Fruit fly (Drosophila melanogaster) whole organism, prepupa: ENCODE measurements around the gene mRpL37.

Experiments
- CG10631 ChIP-seq: fragments of 200-800 bp; sonication (Bioruptor generic); optimal IDR thresholded peaks from 2 replicates; lab custom pipeline; 2016; ENCODE audit warnings: missing biosample characterization, missing genetic modification characterization
- CG11902 ChIP-seq: fragments of 200-800 bp; sonication (Bioruptor generic); optimal IDR thresholded peaks from 3 replicates; lab custom pipeline; 2016; ENCODE audit warnings: missing biosample characterization, missing genetic modification characterization
- CG1621 ChIP-seq: fragments of 200-800 bp; sonication (Bioruptor generic); optimal IDR thresholded peaks from 3 replicates; lab custom pipeline; 2018; ENCODE audit warnings: missing biosample characterization, mild to moderate bottlenecking, missing genetic modification characterization
- CG3032 ChIP-seq: fragments of 200-800 bp; optimal IDR thresholded peaks from 2 replicates; lab custom pipeline; 2019; ENCODE audit warnings: missing biosample characterization, mild to moderate bottlenecking, missing genetic modification characterization, moderate library complexity
- CG32006 ChIP-seq: fragments of 200-800 bp; sonication (Bioruptor generic); optimal IDR thresholded peaks from 3 replicates; lab custom pipeline; 2017; ENCODE audit warnings: missing biosample characterization, mild to moderate bottlenecking, missing genetic modification characterization
- CG34406 ChIP-seq: fragments of 200-800 bp; sonication (Bioruptor generic); optimal IDR thresholded peaks from 3 replicates; lab custom pipeline; 2016; ENCODE audit warnings: missing biosample characterization, missing genetic modification characterization
- CG3919 ChIP-seq: fragments of 200-800 bp; sonication (Bioruptor generic); optimal IDR thresholded peaks from 3 replicates; lab custom pipeline; 2016; ENCODE audit warnings: missing biosample characterization, missing genetic modification characterization
- CG4318 ChIP-seq: fragments of 200-800 bp; sonication (Bioruptor generic); optimal IDR thresholded peaks from 3 replicates; lab custom pipeline; 2017; ENCODE audit warnings: missing biosample characterization, mild to moderate bottlenecking, missing genetic modification characterization
- CG6792 ChIP-seq: fragments of 200-800 bp; sonication (Bioruptor generic); optimal IDR thresholded peaks from 3 replicates; lab custom pipeline; 2016; ENCODE audit warnings: missing biosample characterization, missing genetic modification characterization
- CG6808 ChIP-seq: fragments of 200-800 bp; sonication (Bioruptor generic); optimal IDR thresholded peaks from 3 replicates; lab custom pipeline; 2017; ENCODE audit warnings: missing biosample characterization, missing genetic modification characterization, mild to moderate bottlenecking, moderate library complexity, missing genetic modification reagents
- CG8319 ChIP-seq: fragments of 200-800 bp; sonication (Bioruptor generic); optimal IDR thresholded peaks from 3 replicates; lab custom pipeline; 2016; ENCODE audit warnings: missing biosample characterization, missing genetic modification characterization
- Eip75B ChIP-seq: fragments of 200-800 bp; sonication (Bioruptor generic); optimal IDR thresholded peaks from 3 replicates; lab custom pipeline; 2016; ENCODE audit warnings: missing biosample characterization, missing genetic modification characterization
- Eip93F ChIP-seq: fragments of 200-800 bp; sonication (Bioruptor generic); optimal IDR thresholded peaks from 2 replicates; lab custom pipeline; 2016; ENCODE audit warnings: missing biosample characterization, mild to moderate bottlenecking, missing genetic modification characterization
- Ets21C ChIP-seq: fragments of 200-800 bp; sonication (Bioruptor generic); optimal IDR thresholded peaks from 3 replicates; lab custom pipeline; 2016; ENCODE audit warnings: missing biosample characterization, missing genetic modification characterization
- Gug ChIP-seq: fragments of 200-800 bp; sonication (Bioruptor generic); IDR thresholded peaks from 2 replicates; pipeline ENCODE4 v1.3.6; 2022; ENCODE audit warnings: missing biosample characterization, missing genetic modification characterization
- Hr39 ChIP-seq: fragments of 200-800 bp; sonication (Bioruptor generic); optimal IDR thresholded peaks from 2 replicates; lab custom pipeline; 2016; ENCODE audit warnings: missing biosample characterization, missing genetic modification characterization
- Lpt ChIP-seq: fragments of 200-800 bp; sonication (Bioruptor generic); optimal IDR thresholded peaks from 3 replicates; lab custom pipeline; 2016; ENCODE audit warnings: missing biosample characterization, missing genetic modification characterization
- OdsH ChIP-seq: fragments of 200-800 bp; sonication (Bioruptor generic); optimal IDR thresholded peaks from 3 replicates; lab custom pipeline; 2016; ENCODE audit warnings: missing biosample characterization, missing genetic modification characterization
- Smox ChIP-seq: fragments of 200-800 bp; sonication (Bioruptor generic); optimal IDR thresholded peaks from 3 replicates; lab custom pipeline; 2016; ENCODE audit warnings: missing biosample characterization, missing genetic modification characterization
- Sox14 ChIP-seq: fragments of 200-800 bp; sonication (Bioruptor generic); optimal IDR thresholded peaks from 3 replicates; lab custom pipeline; 2016; ENCODE audit warnings: missing biosample characterization, missing genetic modification characterization
- Sox15 ChIP-seq: fragments of 200-800 bp; sonication (Bioruptor generic); optimal IDR thresholded peaks from 3 replicates; lab custom pipeline; 2016; ENCODE audit warnings: missing biosample characterization, missing genetic modification characterization
- acj6 ChIP-seq: fragments of 200-800 bp; sonication (Bioruptor generic); optimal IDR thresholded peaks from 3 replicates; lab custom pipeline; 2016; ENCODE audit warnings: missing biosample characterization, missing genetic modification characterization
- cyc ChIP-seq: fragments of 200-800 bp; sonication (Bioruptor generic); optimal IDR thresholded peaks from 3 replicates; lab custom pipeline; 2016; ENCODE audit warnings: missing biosample characterization, missing genetic modification characterization
- dsx ChIP-seq: fragments of 200-800 bp; optimal IDR thresholded peaks from 3 replicates; lab custom pipeline; 2019; ENCODE audit warnings: missing biosample characterization, mild to moderate bottlenecking, missing genetic modification characterization, moderate library complexity; ENCODE audit not compliant: poor library complexity, severe bottlenecking
- fd85E ChIP-seq: fragments of 200-800 bp; sonication (Bioruptor generic); optimal IDR thresholded peaks from 3 replicates; lab custom pipeline; 2016; ENCODE audit warnings: missing biosample characterization, missing genetic modification characterization
- net ChIP-seq: fragments of 200-800 bp; sonication (Bioruptor generic); optimal IDR thresholded peaks from 3 replicates; lab custom pipeline; 2016; ENCODE audit warnings: missing biosample characterization, missing genetic modification characterization
- ss ChIP-seq, 2 experiments: fragments of 200-800 bp; sonication (Bioruptor generic); optimal IDR thresholded peaks; 2 replicates in 1 of 2; 3 replicates in 1 of 2; lab custom pipeline; 2017 to 2018; ENCODE audit warnings: mild to moderate bottlenecking in 2 of 2, missing biosample characterization in 2 of 2, missing genetic modification characterization in 2 of 2, moderate library complexity in 1 of 2
- svp ChIP-seq: fragments of 200-800 bp; sonication (Bioruptor generic); peaks from one replicate; lab custom pipeline; 2016; ENCODE audit warnings: missing biosample characterization, missing genetic modification characterization
- topi ChIP-seq: fragments of 200-800 bp; sonication (Bioruptor generic); optimal IDR thresholded peaks from 3 replicates; lab custom pipeline; 2016; ENCODE audit warnings: missing biosample characterization, missing genetic modification characterization
- vri ChIP-seq: fragments of 200-800 bp; sonication (Bioruptor generic); optimal IDR thresholded peaks from 3 replicates; lab custom pipeline; 2016; ENCODE audit warnings: missing biosample characterization, mild to moderate bottlenecking, missing genetic modification characterization

The mRpL37 gene

dm6 chr3R:10760966-10761855 is 22.7 kb downstream of the mRpL37 start, which contains the start of the genes MED7 and Cap-H2 (continued):
- TF ChIP-seq topi (GFP tag; lab: Kevin White, UChicago) (peak; percentile 83), CG32006 (GFP tag; lab: Kevin White, UChicago) (no peak), cyc (GFP tag; lab: Kevin White, UChicago) (peak; percentile 77)

dm6 chr3R:10759348-10759847 is 24.5 kb downstream of the mRpL37 start, which contains the start of gene CG31272:
TSS of gene CG31272 (minus strand) at chr3R:10759398.
- no peak for TF ChIP-seq Gug (GFP tag; lab: Robert Waterston, UW)

dm6 chr3R:10755534-10755933 is 28.4 kb downstream of the mRpL37 start, which contains the start of gene CG14691:
TSS of gene CG14691 (minus strand) at chr3R:10755634.
- TF ChIP-seq cyc (GFP tag; lab: Kevin White, UChicago): no peak
- TF ChIP-seq acj6: no peak
- TF ChIP-seq Eip93F (GFP tag; lab: Kevin White, UChicago): no peak
- no peak for TF ChIP-seq CG11902 (GFP tag; lab: Kevin White, UChicago)
- TF ChIP-seq CG4318 (GFP tag; lab: Kevin White, UChicago): no peak
- TF ChIP-seq OdsH (GFP tag; lab: Kevin White, UChicago): no peak
- no peak for TF ChIP-seq CG32006 (GFP tag; lab: Kevin White, UChicago)
- TF ChIP-seq Sox14 (GFP tag; lab: Kevin White, UChicago): no peak
- no peak for TF ChIP-seq fd85E (GFP tag; lab: Kevin White, UChicago)
- no peak for TF ChIP-seq CG6808 (GFP tag; lab: Kevin White, UChicago)
- TF ChIP-seq dsx: no peak
- TF ChIP-seq Smox: no peak
- no peak for TF ChIP-seq CG34406 (GFP tag; lab: Kevin White, UChicago)

- TF ChIP-seq CG3919 (GFP tag; lab: Kevin White, UChicago): no peak
- TF ChIP-seq CG8319: no peak
- no peak for TF ChIP-seq svp (GFP tag; lab: Kevin White, UChicago)
- TF ChIP-seq CG34406 (GFP tag; lab: Kevin White, UChicago): no peak
Measured at dm6 chr3R:10751061-10751460, 32.8 kb downstream of the mRpL37 start, which contains the start of gene TkR86C. TSS of gene TkR86C (minus strand) at chr3R:10751228.

dm6 chr3R:10747650-10748049 is 36.2 kb downstream of the mRpL37 start:
- TF ChIP-seq Eip75B (GFP tag; lab: Kevin White, UChicago): no peak
- TF ChIP-seq fd85E (GFP tag; lab: Kevin White, UChicago): no peak
- peak; percentile 42 for TF ChIP-seq svp (GFP tag; lab: Kevin White, UChicago)
- TF ChIP-seq CG3032 (tag; lab: Kevin White, UChicago): no peak
- TF ChIP-seq net: no peak
- no peak for TF ChIP-seq Smox
- no peak for TF ChIP-seq CG34406 (GFP tag; lab: Kevin White, UChicago)
- no peak for TF ChIP-seq Ets21C
- TF ChIP-seq CG1621 (tag; lab: Kevin White, UChicago): no peak
- peak; percentile 10 for TF ChIP-seq Hr39 (GFP tag; lab: Kevin White, UChicago)
- peak; percentile 9 for TF ChIP-seq CG32006 (GFP tag; lab: Kevin White, UChicago)
- TF ChIP-seq cyc (GFP tag; lab: Kevin White, UChicago): no peak
- no peak for TF ChIP-seq Gug (GFP tag; lab: Robert Waterston, UW)
- no peak for TF ChIP-seq CG6792 (GFP tag; lab: Kevin White, UChicago)
- TF ChIP-seq Sox15 (GFP tag; lab: Kevin White, UChicago): no peak
- no peak for TF ChIP-seq OdsH (GFP tag; lab: Kevin White, UChicago)
- no peak for TF ChIP-seq CG10631
- no peak for TF ChIP-seq Lpt (GFP tag; lab: Kevin White, UChicago)
- no peak for TF ChIP-seq topi (GFP tag; lab: Kevin White, UChicago)
- no peak for TF ChIP-seq ss (GFP tag; optimal IDR thresholded peaks at IDR 0.05; lab: Kevin White, UChicago)
- no peak for TF ChIP-seq CG11902 (GFP tag; lab: Kevin White, UChicago)
- no peak for TF ChIP-seq Eip93F (GFP tag; lab: Kevin White, UChicago)
- no peak for TF ChIP-seq vri (GFP tag; lab: Kevin White, UChicago)
- no peak for TF ChIP-seq CG6808 (GFP tag; lab: Kevin White, UChicago)
